Worm (Caenorhabditis elegans): Measurements from ENCODE around the gene ugt-56.

- TF ChIP-seq dao-5 (tag; optimal IDR thresholded peaks at IDR 0.05) (no peak), him-1 (tag; optimal IDR thresholded peaks at IDR 0.05) (no peak), W03F9.2 (tag; optimal IDR thresholded peaks at IDR 0.05) (no peak)
These were observed 46.9 kb downstream of the ugt-56 start for ce11 chrV:12305677-12306076.
